Fruit fly (Drosophila melanogaster) whole organism, adult: ENCODE results near the gene CG3597.

Experiments
- CG11617 ChIP-seq: fragments of 200-800 bp; sonication (Bioruptor generic); optimal IDR thresholded peaks from 2 replicates; lab custom pipeline; 2017; ENCODE audit warnings: mild to moderate bottlenecking, missing biosample characterization, missing genetic modification reagents, missing genetic modification characterization
- CG12768 ChIP-seq: fragments of 200-800 bp; sonication (Bioruptor generic); optimal IDR thresholded peaks from 2 replicates; lab custom pipeline; 2017; ENCODE audit warnings: missing biosample characterization, missing genetic modification characterization, mild to moderate bottlenecking, moderate library complexity, missing genetic modification reagents
- CG14711 ChIP-seq: fragments of 200-800 bp; sonication (Bioruptor generic); optimal IDR thresholded peaks from 2 replicates; lab custom pipeline; 2018; ENCODE audit warnings: missing biosample characterization, mild to moderate bottlenecking, missing genetic modification characterization, moderate library complexity
- CG1620 ChIP-seq: fragments of 200-800 bp; sonication (Bioruptor generic); optimal IDR thresholded peaks from 2 replicates; lab custom pipeline; 2016; ENCODE audit warnings: missing biosample characterization, missing genetic modification characterization
- CG33017 ChIP-seq: fragments of 200-800 bp; sonication (Bioruptor generic); optimal IDR thresholded peaks from 2 replicates; lab custom pipeline; 2018; ENCODE audit warnings: missing biosample characterization, mild to moderate bottlenecking, missing genetic modification characterization, moderate library complexity
- CG5204 ChIP-seq: fragments of 200-800 bp; sonication (Bioruptor generic); optimal IDR thresholded peaks from 2 replicates; lab custom pipeline; 2016; ENCODE audit warnings: missing biosample characterization, missing genetic modification characterization
- CG7045 ChIP-seq: fragments of 200-800 bp; sonication (Bioruptor generic); optimal IDR thresholded peaks from 2 replicates; lab custom pipeline; 2017; ENCODE audit warnings: missing biosample characterization, mild to moderate bottlenecking, missing genetic modification characterization
- CG7101 ChIP-seq: fragments of 200-800 bp; sonication (Bioruptor generic); optimal IDR thresholded peaks from 2 replicates; lab custom pipeline; 2018; ENCODE audit warnings: missing biosample characterization, mild to moderate bottlenecking, missing genetic modification characterization, moderate library complexity
- Clk ChIP-seq: fragments of 200-800 bp; sonication (Bioruptor generic); optimal IDR thresholded peaks from 2 replicates; lab custom pipeline; 2017; ENCODE audit warnings: missing biosample characterization, missing genetic modification characterization
- Crg-1 ChIP-seq: fragments of 200-800 bp; sonication (Bioruptor generic); optimal IDR thresholded peaks from 2 replicates; lab custom pipeline; 2016; ENCODE audit warnings: missing biosample characterization, missing genetic modification characterization
- Hr96 ChIP-seq: fragments of 200-800 bp; sonication (Bioruptor generic); optimal IDR thresholded peaks from 2 replicates; lab custom pipeline; 2016; ENCODE audit warnings: missing biosample characterization, missing genetic modification characterization
- Mnt ChIP-seq: fragments of 200-800 bp; sonication (Bioruptor generic); optimal IDR thresholded peaks from 2 replicates; lab custom pipeline; 2016; ENCODE audit warnings: missing biosample characterization, mild to moderate bottlenecking, missing genetic modification characterization
- bab1 ChIP-seq: fragments of 200-800 bp; sonication (Bioruptor generic); optimal IDR thresholded peaks from 3 replicates; lab custom pipeline; 2019; ENCODE audit warnings: missing biosample characterization, mild to moderate bottlenecking, missing genetic modification characterization, moderate library complexity
- cic ChIP-seq: fragments of 200-800 bp; sonication (Bioruptor generic); optimal IDR thresholded peaks from 2 replicates; lab custom pipeline; 2017; ENCODE audit warnings: missing biosample characterization, mild to moderate bottlenecking, missing genetic modification characterization, moderate library complexity
- cnc ChIP-seq, 2 experiments: fragments of >200 bp; optimal IDR thresholded peaks; 2 replicates each; lab custom pipeline; 2017
- kay ChIP-seq: fragments of 200-800 bp; sonication (Bioruptor generic); peaks from one replicate; lab custom pipeline; 2016; ENCODE audit warnings: missing biosample characterization, missing genetic modification characterization, borderline replicate concordance
- ovo ChIP-seq: fragments of 200-800 bp; sonication (Bioruptor generic); optimal IDR thresholded peaks from 2 replicates; lab custom pipeline; 2016; ENCODE audit warnings: missing biosample characterization, missing genetic modification characterization
- pad ChIP-seq: fragments of 200-800 bp; sonication (Bioruptor generic); optimal IDR thresholded peaks from 3 replicates; lab custom pipeline; 2017; ENCODE audit warnings: missing biosample characterization, missing genetic modification characterization, mild to moderate bottlenecking, moderate library complexity, missing genetic modification reagents
- tj ChIP-seq: fragments of 200-800 bp; sonication (Bioruptor generic); optimal IDR thresholded peaks from 3 replicates; lab custom pipeline; 2017; ENCODE audit warnings: missing biosample characterization, mild to moderate bottlenecking, missing genetic modification characterization, moderate library complexity
- toe ChIP-seq: fragments of 200-800 bp; sonication (Bioruptor generic); optimal IDR thresholded peaks from 2 replicates; lab custom pipeline; 2016; ENCODE audit warnings: missing biosample characterization, missing genetic modification characterization

The CG3597 gene

DNA sequence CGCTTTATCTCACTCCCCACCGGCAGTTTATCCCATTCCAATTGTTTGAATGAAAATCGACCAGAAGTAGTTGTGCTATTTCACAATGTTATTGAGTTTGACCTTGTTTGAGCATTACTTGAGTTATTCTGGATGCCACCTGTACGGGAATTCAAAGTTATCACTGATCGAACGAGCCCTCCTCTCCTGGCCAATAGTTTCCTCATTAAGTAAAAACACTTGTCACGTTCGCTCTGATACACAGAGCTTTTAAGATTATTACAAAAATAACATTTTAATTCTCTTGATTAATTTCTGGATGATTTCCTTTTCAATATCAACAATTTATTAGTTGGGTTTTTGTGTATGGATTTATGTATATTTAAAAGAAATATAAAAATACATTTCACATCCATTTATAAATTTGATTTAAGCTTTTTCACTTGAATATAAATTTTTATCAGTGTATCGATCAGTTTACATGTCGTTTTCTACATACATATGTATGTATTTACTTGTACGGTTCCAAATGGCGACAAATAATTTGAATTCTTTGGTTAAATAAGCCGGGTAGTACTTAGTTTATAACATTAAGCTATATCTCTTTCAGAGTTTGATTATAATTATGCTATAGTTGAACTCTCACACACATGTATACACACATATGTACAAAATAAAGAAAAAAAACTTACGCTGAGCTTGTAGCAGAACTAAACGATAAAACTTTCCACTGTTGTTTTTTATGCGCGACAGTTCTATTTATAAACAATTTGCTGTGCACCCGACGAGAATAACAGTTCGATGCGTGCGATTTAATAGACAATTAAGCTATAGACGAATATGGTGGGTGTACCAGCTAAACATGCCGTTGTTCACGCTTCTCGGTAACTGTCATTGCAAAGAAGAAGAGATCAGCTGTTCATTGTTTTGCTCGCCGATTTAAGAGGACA lies 2.8 kb upstream of the CG3597 start, which contains the start of the genes CG3609 and CG15390:
TSS of gene CG3609 (minus strand) at position 810 of the 929 bp plus-strand sequence.
TSS of gene CG15390 (plus strand) at position 896 of the 929 bp plus-strand sequence.
- TF ChIP-seq CG5204 (GFP tag; lab: Kevin White, UChicago) (peak; percentile 88), CG7101 (tag; lab: Kevin White, UChicago) (peak; percentile 83), cnc (optimal IDR thresholded peaks at IDR 0.05; lab: Kevin White, UChicago) (peak in 1 of 2 experiments; percentile 38), ovo (GFP tag; lab: Kevin White, UChicago) (peak; percentile 79), Hr96 (GFP tag; lab: Kevin White, UChicago) (peak; percentile 89), Crg-1 (GFP tag; lab: Kevin White, UChicago) (peak; percentile 86), CG33017 (peak; percentile 92), CG14711 (tag; lab: Kevin White, UChicago) (peak; percentile 65), Mnt (GFP tag; lab: Kevin White, UChicago) (peak; percentile 96), kay (GFP tag; lab: Kevin White, UChicago) (no peak), CG12768 (peak; percentile 78), CG1620 (GFP tag; lab: Kevin White, UChicago) (peak; percentile 95), pad (peak; percentile 62), bab1 (peak; percentile 94), cic (GFP tag; lab: Kevin White, UChicago) (peak; percentile 86), toe (GFP tag; lab: Kevin White, UChicago) (peak; percentile 90), Clk (no peak), tj (peak; percentile 67), CG11617 (peak; percentile 86), CG7045 (GFP tag; lab: Kevin White, UChicago) (peak; percentile 78)

DNA sequence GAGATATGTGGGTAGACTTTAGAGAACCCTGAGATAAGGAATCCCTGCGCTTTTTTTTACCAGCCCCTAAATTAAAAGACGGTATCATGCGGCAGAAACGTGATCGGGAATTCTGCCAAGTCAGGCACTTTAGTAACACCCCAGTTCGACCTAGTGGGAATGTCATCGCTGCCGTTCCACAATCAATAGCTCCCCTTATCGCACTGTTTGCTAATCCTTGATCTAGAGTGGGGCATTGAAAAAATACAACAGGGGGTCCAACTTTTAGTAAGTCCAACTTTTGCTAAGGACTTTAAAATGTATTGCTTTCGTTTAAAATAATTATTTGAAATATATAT lies 757 bp upstream of the CG3597 start:
- TF ChIP-seq kay (GFP tag; lab: Kevin White, UChicago) (peak; percentile 65), tj (peak; percentile 62), CG7101 (tag; lab: Kevin White, UChicago) (no peak), cnc (optimal IDR thresholded peaks at IDR 0.05; lab: Kevin White, UChicago) (peak; percentile 38 to 93)

DNA sequence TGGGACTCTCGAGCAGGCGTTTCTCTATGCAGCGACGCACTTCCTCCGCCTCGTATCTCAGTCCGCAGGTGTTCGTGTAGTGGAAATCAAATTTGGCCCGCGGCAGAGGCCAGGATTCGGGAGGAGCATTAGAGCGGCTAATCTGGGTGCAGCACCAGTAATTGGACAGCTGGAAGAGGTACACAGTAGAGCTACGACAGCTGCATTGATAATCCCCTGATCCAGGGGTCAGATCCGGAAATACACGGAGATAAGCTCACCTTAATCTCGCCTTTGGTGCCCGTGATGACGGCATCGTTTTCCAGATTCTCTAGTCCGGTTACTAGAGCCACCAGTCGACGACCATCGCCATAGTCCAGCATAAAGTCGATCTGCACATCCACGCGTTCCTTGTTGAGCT lies 972 bp downstream of the CG3597 start:
- no peak for TF ChIP-seq CG1620 (GFP tag; lab: Kevin White, UChicago)
- TF ChIP-seq cic (GFP tag; lab: Kevin White, UChicago): peak; percentile 5
- no peak for TF ChIP-seq Clk

DNA sequence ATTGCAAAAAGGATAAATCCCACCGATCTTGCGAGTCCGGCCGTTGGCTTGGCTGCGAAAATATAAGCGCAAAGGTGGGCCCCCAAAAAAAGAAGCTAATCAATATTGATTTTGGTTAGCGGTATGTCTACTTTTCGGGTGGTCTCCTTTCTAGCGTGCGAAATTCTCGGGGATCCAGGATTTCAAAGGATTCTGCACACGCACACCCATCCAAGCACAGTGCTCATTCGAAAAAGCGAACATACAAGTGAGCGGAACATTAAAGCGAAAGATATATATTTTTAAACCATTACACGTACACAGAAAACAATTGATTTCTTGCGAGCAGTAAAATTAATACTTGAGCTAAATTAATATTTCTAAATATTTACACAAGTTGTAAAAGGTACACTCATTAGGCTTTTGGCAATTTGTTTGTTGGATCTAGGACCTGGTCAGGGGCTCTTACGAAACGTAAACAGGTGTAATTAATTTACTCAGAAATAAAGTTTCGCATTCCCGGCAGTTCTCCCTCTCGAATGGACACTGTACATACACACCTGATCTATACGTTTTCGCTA lies 5.6 kb downstream of the CG3597 start:
- TF ChIP-seq CG7101 (tag; lab: Kevin White, UChicago): peak; percentile 0
- TF ChIP-seq Mnt (GFP tag; lab: Kevin White, UChicago): no peak
- TF ChIP-seq ovo (GFP tag; lab: Kevin White, UChicago): no peak
- TF ChIP-seq kay (GFP tag; lab: Kevin White, UChicago): peak; percentile 79
- no peak for TF ChIP-seq CG7045 (GFP tag; lab: Kevin White, UChicago)

DNA sequence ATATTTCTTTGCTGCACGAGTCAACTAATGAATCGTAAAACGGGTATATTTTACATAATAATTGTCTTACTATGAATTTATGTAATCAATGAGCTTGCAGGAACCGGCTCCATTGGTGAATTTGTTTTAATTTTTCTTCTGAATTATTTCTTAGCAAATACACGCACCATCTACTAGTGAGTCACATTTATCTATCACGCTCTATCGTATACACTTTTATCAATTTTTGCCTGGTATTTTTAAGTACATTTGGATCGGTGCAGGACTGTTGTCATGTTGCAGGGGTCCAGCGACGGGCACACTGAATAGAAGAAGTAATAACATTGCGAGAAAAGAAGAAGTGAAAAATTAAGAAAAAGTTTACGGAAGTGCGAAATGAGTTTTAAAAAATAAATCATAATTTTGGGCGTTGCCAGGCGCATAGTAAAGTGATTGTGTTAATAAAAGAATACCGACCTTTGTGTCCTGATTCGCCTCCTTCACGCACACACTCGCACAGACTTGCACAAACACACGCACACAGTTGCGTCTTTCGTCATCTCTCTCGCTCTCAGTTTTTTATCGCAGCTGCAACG lies 6.2 kb downstream of the CG3597 start, which contains the start of the genes Rab5 and Axud1:
TSS of gene Rab5 (minus strand) at position 197 of the 575 bp plus-strand sequence.
TSS of gene Axud1 (plus strand) at position 269 of the 575 bp plus-strand sequence.
- TF ChIP-seq pad (peak; percentile 12), kay (GFP tag; lab: Kevin White, UChicago) (peak; percentile 99), CG11617 (no peak), ovo (GFP tag; lab: Kevin White, UChicago) (no peak), Mnt (GFP tag; lab: Kevin White, UChicago) (peak; percentile 3), toe (GFP tag; lab: Kevin White, UChicago) (peak; percentile 12)

DNA sequence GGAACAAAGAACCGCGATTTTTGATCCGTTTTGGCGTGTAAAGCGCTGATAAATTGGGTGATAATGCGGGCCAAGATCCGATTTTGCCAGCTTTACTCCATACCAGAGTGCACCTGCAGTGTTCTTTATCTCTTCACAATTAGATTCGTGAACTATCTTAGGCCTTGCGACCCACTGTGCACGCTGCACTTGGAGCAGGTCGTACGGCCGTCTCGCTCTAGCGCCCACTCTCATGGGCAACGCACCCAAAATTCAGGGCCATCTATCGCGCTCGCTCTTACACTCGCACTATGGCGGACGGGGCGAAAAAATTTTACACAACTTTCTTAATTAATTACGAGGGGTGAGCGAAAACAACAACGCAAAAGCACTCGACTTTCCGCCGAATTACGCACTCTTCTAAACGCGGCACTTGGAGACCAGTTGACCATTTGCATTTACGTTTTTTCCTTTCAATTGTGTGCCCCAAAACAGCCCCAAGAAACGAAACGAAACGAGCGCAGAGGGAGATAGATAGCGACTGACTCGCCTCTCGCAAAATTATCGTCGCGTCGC lies 7.0 kb downstream of the CG3597 start:
- TF ChIP-seq toe (GFP tag; lab: Kevin White, UChicago) (peak; percentile 2), ovo (GFP tag; lab: Kevin White, UChicago) (no peak)
